Fruit fly (Drosophila melanogaster) Kc167 (cell line): ENCODE results near the gene CG8892.

Experiments
- Myc ChIP-seq: fragments of >200 bp; optimal IDR thresholded peaks from 2 replicates; lab custom pipeline; 2017; ENCODE audit warnings: missing external identifiers
- Sin3A ChIP-seq: fragments of >200 bp; optimal IDR thresholded peaks from 2 replicates; lab custom pipeline; 2018; ENCODE audit warnings: missing external identifiers
- h ChIP-seq: fragments of >200 bp; optimal IDR thresholded peaks from 3 replicates; lab custom pipeline; 2018; ENCODE audit warnings: missing external identifiers
- insv ChIP-seq: fragments of >200 bp; optimal IDR thresholded peaks from 3 replicates; lab custom pipeline; 2018; ENCODE audit warnings: missing external identifiers
- psq ChIP-seq: fragments of >200 bp; optimal IDR thresholded peaks from 2 replicates; lab custom pipeline; 2017; ENCODE audit warnings: missing external identifiers
- ttk ChIP-seq: sonication (Bioruptor generic); optimal IDR thresholded peaks from 2 replicates; lab custom pipeline; 2017; ENCODE audit warnings: missing external identifiers

Gene CG8892

DNA sequence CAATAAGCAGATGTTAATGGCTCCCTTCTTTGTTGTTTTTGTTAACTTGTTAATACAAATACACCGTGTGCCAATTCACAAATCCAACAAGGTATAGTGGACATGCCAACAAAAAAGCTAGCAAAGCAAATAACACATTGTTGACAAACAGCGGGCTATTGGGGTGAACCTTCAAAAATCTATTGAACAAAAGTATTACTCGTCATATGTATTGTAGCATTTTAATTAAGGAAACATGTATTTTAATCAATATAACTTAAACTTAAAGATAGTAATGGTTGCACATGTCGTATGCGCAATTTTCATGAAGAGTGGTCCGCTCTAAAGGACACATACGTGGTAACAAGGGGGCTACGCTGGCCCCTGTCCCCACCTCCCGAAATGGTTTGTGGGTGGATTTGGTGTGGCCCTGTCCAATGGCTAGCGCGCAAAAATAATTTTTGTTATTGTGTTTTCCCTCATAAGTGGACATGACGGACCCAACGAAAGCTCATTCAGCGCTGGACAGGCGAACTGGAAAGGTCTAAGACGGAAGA, 39.1 kb downstream of the CG8892 start, which contains the start of gene synr:
TSS of gene synr (plus strand) at position 486 of the 536 bp plus-strand sequence.
- TF ChIP-seq ttk (lab: Kevin White, UChicago) (no peak), Sin3A (no peak), Myc (lab: Kevin White, UChicago) (no peak), psq (lab: Kevin White, UChicago) (no peak), h (no peak), insv (lab: Kevin White, UChicago) (no peak)

DNA sequence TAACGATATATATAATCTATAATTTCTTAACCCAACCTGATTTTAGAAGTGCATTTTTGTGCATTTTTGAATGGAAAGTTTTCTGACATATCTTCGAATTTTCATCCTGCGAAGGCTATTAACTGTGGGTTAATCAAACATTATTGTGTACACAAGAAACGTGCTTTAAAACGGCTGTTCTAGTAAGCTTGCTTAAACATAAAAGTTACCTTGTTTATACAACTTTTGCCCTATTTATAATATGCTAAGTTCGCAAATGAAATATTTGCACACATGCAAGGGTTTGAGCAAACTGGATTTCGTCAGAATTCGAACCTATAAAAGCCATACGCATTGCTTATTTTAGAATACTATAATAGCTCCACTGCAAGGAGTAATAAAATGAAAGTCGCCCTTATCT, 44.3 kb downstream of the CG8892 start, which contains the start of gene Sgs1:
TSS of gene Sgs1 (plus strand) at position 350 of the 400 bp plus-strand sequence.
- TF ChIP-seq ttk (lab: Kevin White, UChicago) (no peak), Sin3A (no peak), h (no peak), insv (lab: Kevin White, UChicago) (no peak), psq (lab: Kevin White, UChicago) (no peak), Myc (lab: Kevin White, UChicago) (no peak)

DNA sequence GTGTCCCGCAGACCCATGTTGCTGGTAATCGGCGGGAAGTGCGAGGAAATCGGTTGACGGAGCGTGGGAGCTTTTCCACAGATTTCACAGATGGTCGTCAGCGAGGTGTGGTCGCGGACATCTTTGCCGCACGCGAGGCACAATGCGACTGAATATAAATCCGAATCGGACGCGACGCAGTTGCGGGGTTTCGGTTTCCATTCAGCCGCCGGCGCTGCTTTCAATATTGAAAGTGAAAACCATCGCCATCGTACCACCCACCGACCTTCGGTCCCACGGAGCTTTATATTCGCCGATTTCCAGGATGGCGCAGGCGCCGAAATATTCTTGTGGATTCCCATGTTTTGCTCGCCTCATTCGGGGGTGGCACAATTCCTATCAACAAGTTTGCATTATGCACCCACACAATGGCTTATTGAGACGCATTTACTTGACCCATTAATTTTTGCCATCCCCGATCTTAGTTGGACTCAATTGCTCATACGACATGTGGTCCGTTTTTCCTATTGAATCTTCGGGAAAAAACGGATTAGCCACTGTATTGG, 45.0 kb downstream of the CG8892 start, which contains the start of gene hoe2:
TSS of gene hoe2 (minus strand) at position 126 of the 545 bp plus-strand sequence.
- TF ChIP-seq ttk (lab: Kevin White, UChicago), result no peak
- no peak for TF ChIP-seq insv (lab: Kevin White, UChicago)
- TF ChIP-seq psq (lab: Kevin White, UChicago), result no peak
- TF ChIP-seq h, result no peak

DNA sequence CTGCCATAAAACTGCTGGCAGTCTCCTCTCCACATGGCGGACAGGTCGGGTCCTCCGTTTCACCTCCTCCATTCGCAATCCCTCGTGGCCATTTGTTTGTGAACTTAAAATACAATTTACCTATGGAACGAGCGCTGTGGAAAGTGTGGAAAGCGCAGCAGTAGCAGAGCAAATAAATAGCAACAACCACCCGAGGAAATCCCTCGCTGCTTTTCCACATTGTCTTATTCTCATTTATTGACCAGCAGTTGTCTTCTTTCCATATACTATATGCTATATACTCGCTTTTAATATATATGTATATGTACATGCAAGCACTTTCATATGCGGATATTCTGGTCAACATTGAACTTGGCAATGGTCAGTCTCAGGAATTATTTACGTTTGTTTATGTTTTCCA, 49.1 kb downstream of the CG8892 start, which contains the start of gene hoe1:
TSS of gene hoe1 (minus strand) at position 101 of the 400 bp plus-strand sequence.
- TF ChIP-seq Myc (lab: Kevin White, UChicago) (no peak), h (no peak), insv (lab: Kevin White, UChicago) (no peak), ttk (lab: Kevin White, UChicago) (no peak), psq (lab: Kevin White, UChicago) (no peak), Sin3A (no peak)

DNA sequence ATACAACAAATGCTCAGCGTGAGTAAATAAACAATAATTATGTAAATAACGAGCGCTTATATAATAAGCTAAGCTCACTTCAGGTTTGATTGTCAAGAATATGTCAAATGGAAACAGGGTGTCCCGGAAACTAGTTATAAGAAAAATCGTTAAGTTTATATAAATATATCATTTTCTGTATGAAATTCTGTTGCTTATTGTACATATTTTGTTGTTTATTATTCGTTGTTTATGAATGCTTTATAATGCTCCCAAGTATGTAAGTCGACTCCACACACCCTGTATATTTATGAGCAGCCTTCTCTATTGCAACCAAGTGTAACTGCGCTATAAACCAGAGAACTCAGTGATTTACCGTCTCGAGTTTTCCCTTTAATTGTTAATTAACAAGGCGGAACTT, 50.9 kb downstream of the CG8892 start:
- TF ChIP-seq h (no peak), psq (lab: Kevin White, UChicago) (no peak), ttk (lab: Kevin White, UChicago) (no peak), insv (lab: Kevin White, UChicago) (no peak), Sin3A (no peak), Myc (lab: Kevin White, UChicago) (no peak)
